Worm (Caenorhabditis elegans) whole organism, L4/young adult: ENCODE measurements around the gene T28A11.16.

Experiments used
- W03F9.2 ChIP-seq: fragments of 150-350 bp; optimal IDR thresholded peaks from 2 replicates; lab custom pipeline; 2014; ENCODE audit warnings: missing biosample characterization, missing genetic modification characterization
- dao-5 ChIP-seq: sonication (generic microtip); optimal IDR thresholded peaks from 2 replicates; lab custom pipeline; 2016; ENCODE audit warnings: missing genotype, missing genetic modification characterization, moderate library complexity, missing compliant biosample characterization
- him-1 ChIP-seq: sonication (generic microtip); optimal IDR thresholded peaks from 2 replicates; lab custom pipeline; 2016; ENCODE audit warnings: missing genotype, missing genetic modification reagents, missing genetic modification characterization, missing compliant biosample characterization

The T28A11.16 gene

ce11 chrV:3259168-3259622, at the start of gene T28A11.16:
TSS of gene T28A11.16 (minus strand) at chrV:3259218.
- TF ChIP-seq him-1 (tag; lab: Kevin White, UChicago) (no peak), dao-5 (tag; lab: Kevin White, UChicago) (no peak), W03F9.2 (tag; lab: Kevin White, UChicago) (no peak)

ce11 chrV:3308169-3308568, 49.2 kb upstream of the T28A11.16 start, which contains the start of gene srbc-3:
TSS of gene srbc-3 (plus strand) at chrV:3308469.
- TF ChIP-seq dao-5 (tag; lab: Kevin White, UChicago) = no peak
- TF ChIP-seq W03F9.2 (tag; lab: Kevin White, UChicago) = no peak
- no peak for TF ChIP-seq him-1 (tag; lab: Kevin White, UChicago)

ce11 chrV:3301898-3302297, 42.9 kb upstream of the T28A11.16 start, which contains the start of gene srbc-1:
TSS of gene srbc-1 (minus strand) at chrV:3301998.
- TF ChIP-seq him-1 (tag; lab: Kevin White, UChicago) = no peak
- TF ChIP-seq dao-5 (tag; lab: Kevin White, UChicago) = no peak

- no peak for TF ChIP-seq W03F9.2 (tag; lab: Kevin White, UChicago)
- no peak for TF ChIP-seq dao-5 (tag; lab: Kevin White, UChicago)
- no peak for TF ChIP-seq him-1 (tag; lab: Kevin White, UChicago)
Observed at ce11 chrV:3299437-3299836, 40.4 kb upstream of the T28A11.16 start.

- TF ChIP-seq W03F9.2 (tag; lab: Kevin White, UChicago) = no peak
- no peak for TF ChIP-seq him-1 (tag; lab: Kevin White, UChicago)
- no peak for TF ChIP-seq dao-5 (tag; lab: Kevin White, UChicago)
Observed at ce11 chrV:3297764-3298163, 38.7 kb upstream of the T28A11.16 start, which contains the start of gene srx-122. TSS of gene srx-122 (minus strand) at chrV:3297864.

ce11 chrV:3295368-3295767, 36.4 kb upstream of the T28A11.16 start:
- no peak for TF ChIP-seq him-1 (tag; lab: Kevin White, UChicago)
- no peak for TF ChIP-seq dao-5 (tag; lab: Kevin White, UChicago)
- TF ChIP-seq W03F9.2 (tag; lab: Kevin White, UChicago) = no peak

- TF ChIP-seq W03F9.2 (tag; lab: Kevin White, UChicago) (no peak), dao-5 (tag; lab: Kevin White, UChicago) (no peak), him-1 (tag; lab: Kevin White, UChicago) (no peak)
Observed at ce11 chrV:3289267-3289666, 30.2 kb upstream of the T28A11.16 start, which contains the start of gene F35F10.6. TSS of gene F35F10.6 (minus strand) at chrV:3289367.

- TF ChIP-seq him-1 (tag; lab: Kevin White, UChicago) (no peak), dao-5 (tag; lab: Kevin White, UChicago) (no peak), W03F9.2 (tag; lab: Kevin White, UChicago) (no peak)
Observed at ce11 chrV:3288134-3288533, 29.1 kb upstream of the T28A11.16 start.

- TF ChIP-seq W03F9.2 (tag; lab: Kevin White, UChicago) (no peak), dao-5 (tag; lab: Kevin White, UChicago) (no peak), him-1 (tag; lab: Kevin White, UChicago) (no peak)
Observed at ce11 chrV:3287330-3287729, 28.3 kb upstream of the T28A11.16 start, which contains the start of gene F35F10.7. TSS of gene F35F10.7 (minus strand) at chrV:3287430.

ce11 chrV:3284629-3285028, 25.6 kb upstream of the T28A11.16 start, which contains the start of gene F35F10.5:
TSS of gene F35F10.5 (plus strand) at chrV:3284929.
- no peak for TF ChIP-seq W03F9.2 (tag; lab: Kevin White, UChicago)
- TF ChIP-seq dao-5 (tag; lab: Kevin White, UChicago) = no peak

ce11 chrV:3282957-3283356, 23.9 kb upstream of the T28A11.16 start, which contains the start of gene str-64:
TSS of gene str-64 (plus strand) at chrV:3283257.
- TF ChIP-seq W03F9.2 (tag; lab: Kevin White, UChicago) = no peak
- no peak for TF ChIP-seq dao-5 (tag; lab: Kevin White, UChicago)
- TF ChIP-seq him-1 (tag; lab: Kevin White, UChicago) = no peak

ce11 chrV:3281523-3281922, 22.5 kb upstream of the T28A11.16 start, which contains the start of gene T28A11.25:
TSS of gene T28A11.25 (plus strand) at chrV:3281823.
- TF ChIP-seq W03F9.2 (tag; lab: Kevin White, UChicago) (no peak), him-1 (tag; lab: Kevin White, UChicago) (no peak), dao-5 (tag; lab: Kevin White, UChicago) (no peak)

ce11 chrV:3280009-3280408, 21.0 kb upstream of the T28A11.16 start, which contains the start of gene T28A11.2:
TSS of gene T28A11.2 (plus strand) at chrV:3280379.
- no peak for TF ChIP-seq him-1 (tag; lab: Kevin White, UChicago)
- TF ChIP-seq dao-5 (tag; lab: Kevin White, UChicago) = no peak
- TF ChIP-seq W03F9.2 (tag; lab: Kevin White, UChicago) = no peak

- TF ChIP-seq dao-5 (tag; lab: Kevin White, UChicago) (no peak), him-1 (tag; lab: Kevin White, UChicago) (no peak), W03F9.2 (tag; lab: Kevin White, UChicago) (no peak)
Observed at ce11 chrV:3279138-3279537, 20.1 kb upstream of the T28A11.16 start.
